Fruit fly (Drosophila melanogaster) whole organism, embryonic: ENCODE results near the gene CG31468.

ENCODE experiments used
- Bteb2 ChIP-seq: fragments of 200-800 bp; sonication (Bioruptor generic); optimal IDR thresholded peaks from 2 replicates; lab custom pipeline; 2016; ENCODE audit warnings: missing biosample characterization, missing genetic modification characterization
- CG12299 ChIP-seq: fragments of 200-800 bp; sonication (Bioruptor generic); optimal IDR thresholded peaks from 2 replicates; lab custom pipeline; 2018; ENCODE audit warnings: missing biosample characterization, mild to moderate bottlenecking, missing genetic modification characterization
- CG1233 ChIP-seq: fragments of 200-800 bp; sonication (Bioruptor generic); optimal IDR thresholded peaks from 4 replicates; lab custom pipeline; 2018; ENCODE audit warnings: missing biosample characterization, mild to moderate bottlenecking, missing genetic modification characterization
- CG14014 ChIP-seq: fragments of 200-800 bp; sonication (Bioruptor generic); IDR thresholded peaks from 2 replicates; pipeline ENCODE4 v1.3.6; 2022; ENCODE audit warnings: missing biosample characterization, missing genetic modification characterization
- CG17186 ChIP-seq: fragments of 200-800 bp; sonication (Bioruptor generic); optimal IDR thresholded peaks from 3 replicates; lab custom pipeline; 2017; ENCODE audit warnings: missing biosample characterization, missing genetic modification reagents, missing genetic modification characterization
- CG17912 ChIP-seq: fragments of 200-800 bp; sonication (Bioruptor generic); optimal IDR thresholded peaks from 2 replicates; lab custom pipeline; 2018; ENCODE audit warnings: missing biosample characterization, mild to moderate bottlenecking, missing genetic modification characterization
- CG1792 ChIP-seq: fragments of 200-800 bp; sonication (Bioruptor generic); optimal IDR thresholded peaks from 2 replicates; lab custom pipeline; 2016; ENCODE audit warnings: missing biosample characterization, missing genetic modification characterization
- CG18262 ChIP-seq: fragments of 200-800 bp; optimal IDR thresholded peaks from 3 replicates; lab custom pipeline; 2019; ENCODE audit warnings: missing biosample characterization, mild to moderate bottlenecking, missing genetic modification characterization, moderate library complexity
- CG18764 ChIP-seq: fragments of 200-800 bp; sonication (Bioruptor generic); optimal IDR thresholded peaks from 3 replicates; lab custom pipeline; 2016; ENCODE audit warnings: missing biosample characterization, missing genetic modification characterization
- CG30020 ChIP-seq: fragments of 200-800 bp; optimal IDR thresholded peaks from 2 replicates; lab custom pipeline; 2019; ENCODE audit warnings: missing biosample characterization, mild to moderate bottlenecking, missing genetic modification characterization, moderate library complexity
- CG31224 ChIP-seq: fragments of 200-800 bp; sonication (Bioruptor generic); IDR thresholded peaks from 2 replicates; pipeline ENCODE4 v1.3.6; 2022; ENCODE audit warnings: missing biosample characterization, missing genetic modification characterization
- CG33557 ChIP-seq: fragments of 200-800 bp; sonication (Bioruptor generic); optimal IDR thresholded peaks from 2 replicates; lab custom pipeline; 2019; ENCODE audit warnings: missing biosample characterization, mild to moderate bottlenecking, missing genetic modification characterization, moderate library complexity
- CG34422 ChIP-seq: fragments of 200-800 bp; sonication (Bioruptor generic); IDR thresholded peaks from 3 replicates; pipeline ENCODE4 v1.3.6; 2022; ENCODE audit warnings: missing biosample characterization, missing genetic modification characterization
- CG42726 ChIP-seq: fragments of 200-800 bp; sonication (Bioruptor generic); IDR thresholded peaks from 2 replicates; pipeline ENCODE4 v1.3.6; 2022; ENCODE audit warnings: missing biosample characterization, missing genetic modification characterization; ENCODE audit not compliant: partially characterized antibody
- CG6689 ChIP-seq: fragments of 200-800 bp; sonication (Bioruptor generic); IDR thresholded peaks from 2 replicates; pipeline ENCODE4 v1.3.6; 2022; ENCODE audit warnings: missing biosample characterization, missing genetic modification characterization
- CG7357 ChIP-seq: fragments of 200-800 bp; sonication (Bioruptor generic); IDR thresholded peaks from 3 replicates; pipeline ENCODE4 v1.3.6; 2022; ENCODE audit warnings: missing biosample characterization, missing genetic modification characterization
- CG7745 ChIP-seq: fragments of 200-800 bp; sonication (Bioruptor generic); optimal IDR thresholded peaks from 2 replicates; lab custom pipeline; 2018; ENCODE audit warnings: missing biosample characterization, mild to moderate bottlenecking, missing genetic modification characterization, moderate library complexity
- CG8290 ChIP-seq, 3 experiments: fragments of 200-800 bp; sonication (Bioruptor generic); optimal IDR thresholded peaks; 2 replicates each; lab custom pipeline; 2016 to 2019; ENCODE audit warnings: missing biosample characterization in 3 of 3, missing genetic modification characterization in 3 of 3, mild to moderate bottlenecking in 2 of 3, moderate library complexity in 1 of 3
- CG8478 ChIP-seq: fragments of >200 bp; optimal IDR thresholded peaks from 2 replicates; lab custom pipeline; 2018
- CG8765 ChIP-seq: fragments of 200-800 bp; sonication (Bioruptor generic); IDR thresholded peaks from 2 replicates; pipeline ENCODE4 v1.3.6; 2022; ENCODE audit warnings: missing biosample characterization, missing genetic modification characterization
- CoRest ChIP-seq: fragments of 200-800 bp; sonication (Bioruptor generic); optimal IDR thresholded peaks from 3 replicates; lab custom pipeline; 2018; ENCODE audit warnings: missing biosample characterization, mild to moderate bottlenecking, missing genetic modification characterization, moderate library complexity
- D19B ChIP-seq: fragments of 200-800 bp; sonication (Bioruptor generic); optimal IDR thresholded peaks from 2 replicates; lab custom pipeline; 2017; ENCODE audit warnings: missing biosample characterization, mild to moderate bottlenecking, missing genetic modification characterization
- Dad ChIP-seq: fragments of 200-800 bp; sonication (Bioruptor generic); optimal IDR thresholded peaks from 3 replicates; lab custom pipeline; 2016; ENCODE audit warnings: missing biosample characterization, missing genetic modification characterization
- Dip2 ChIP-seq: fragments of 200-800 bp; sonication (Bioruptor generic); IDR thresholded peaks from 2 replicates; pipeline ENCODE4 v1.3.6; 2022; ENCODE audit warnings: missing biosample characterization, missing genetic modification characterization
- Ets97D ChIP-seq: fragments of 200-800 bp; sonication (Bioruptor generic); optimal IDR thresholded peaks from 3 replicates; lab custom pipeline; 2016; ENCODE audit warnings: missing biosample characterization, missing genetic modification characterization
- Gsc ChIP-seq: fragments of 200-800 bp; sonication (Bioruptor generic); IDR thresholded peaks from 2 replicates; pipeline ENCODE4 v1.3.6; 2022; ENCODE audit warnings: missing biosample characterization, missing genetic modification characterization
- HLH3B ChIP-seq: fragments of 200-800 bp; sonication (Bioruptor generic); IDR thresholded peaks from 2 replicates; pipeline ENCODE4 v1.3.6; 2022; ENCODE audit warnings: missing biosample characterization, missing genetic modification characterization
- Jarid2 ChIP-seq: fragments of 200-800 bp; sonication (Bioruptor generic); optimal IDR thresholded peaks from 3 replicates; lab custom pipeline; 2017; ENCODE audit warnings: mild to moderate bottlenecking, missing biosample characterization, missing genetic modification reagents, missing genetic modification characterization
- Lpt ChIP-seq: fragments of >200 bp; optimal IDR thresholded peaks from 2 replicates; lab custom pipeline; 2018; ENCODE audit warnings: missing biosample characterization, missing genetic modification characterization
- MESR4 ChIP-seq: fragments of 200-800 bp; sonication (Bioruptor generic); optimal IDR thresholded peaks from 2 replicates; lab custom pipeline; 2018; ENCODE audit warnings: missing biosample characterization, mild to moderate bottlenecking, missing genetic modification characterization, moderate library complexity
- Max ChIP-seq: fragments of 200-800 bp; sonication (Bioruptor generic); optimal IDR thresholded peaks from 2 replicates; lab custom pipeline; 2016; ENCODE audit warnings: missing biosample characterization, mild to moderate bottlenecking, missing genetic modification characterization
- NC2β ChIP-seq: fragments of 200-800 bp; sonication (Bioruptor generic); optimal IDR thresholded peaks from 2 replicates; lab custom pipeline; 2016; ENCODE audit warnings: missing biosample characterization, missing genetic modification characterization
- NFAT ChIP-seq: fragments of 200-800 bp; sonication (Bioruptor generic); IDR thresholded peaks from 2 replicates; pipeline ENCODE4 v1.3.6; 2022; ENCODE audit warnings: missing biosample characterization, missing genetic modification characterization
- Opbp ChIP-seq: fragments of 200-800 bp; sonication (Bioruptor generic); IDR thresholded peaks from 3 replicates; pipeline ENCODE4 v1.3.6; 2022; ENCODE audit warnings: missing biosample characterization, missing genetic modification characterization; ENCODE audit not compliant: partially characterized antibody
- Six4 ChIP-seq: fragments of 200-800 bp; sonication (Bioruptor generic); optimal IDR thresholded peaks from 2 replicates; lab custom pipeline; 2016; ENCODE audit warnings: missing biosample characterization, missing genetic modification characterization
- ap ChIP-seq: fragments of 200-800 bp; sonication (Bioruptor generic); IDR thresholded peaks from 2 replicates; pipeline ENCODE4 v1.3.6; 2022; ENCODE audit warnings: missing biosample characterization, missing genetic modification characterization
- ase ChIP-seq: fragments of 200-800 bp; sonication (Bioruptor generic); IDR thresholded peaks from 3 replicates; pipeline ENCODE4 v1.3.6; 2022; ENCODE audit warnings: missing biosample characterization, missing genetic modification characterization
- chinmo ChIP-seq: fragments of 200-800 bp; sonication (Bioruptor generic); IDR thresholded peaks from 4 replicates; pipeline ENCODE4 v1.3.6; 2022; ENCODE audit warnings: missing biosample characterization, missing genetic modification characterization; ENCODE audit not compliant: partially characterized antibody
- ci ChIP-seq: fragments of 200-800 bp; sonication (Bioruptor generic); IDR thresholded peaks from 3 replicates; pipeline ENCODE4 v1.3.6; 2022; ENCODE audit warnings: missing biosample characterization, missing genetic modification characterization
- dmrt11E ChIP-seq: fragments of 200-800 bp; sonication (Bioruptor generic); optimal IDR thresholded peaks from 3 replicates; lab custom pipeline; 2018; ENCODE audit warnings: missing biosample characterization, mild to moderate bottlenecking, missing genetic modification characterization, moderate library complexity
- fd96Cb ChIP-seq: fragments of 200-800 bp; sonication (Bioruptor generic); optimal IDR thresholded peaks from 2 replicates; lab custom pipeline; 2018; ENCODE audit warnings: missing biosample characterization, mild to moderate bottlenecking, missing genetic modification characterization, moderate library complexity
- h ChIP-seq: fragments of >200 bp; optimal IDR thresholded peaks from 2 replicates; lab custom pipeline; 2017
- lab ChIP-seq: fragments of 200-800 bp; sonication (Bioruptor generic); optimal IDR thresholded peaks from 3 replicates; lab custom pipeline; 2017; ENCODE audit warnings: missing biosample characterization, missing genetic modification characterization, mild to moderate bottlenecking, moderate library complexity, missing genetic modification reagents
- lola ChIP-seq, 3 experiments: fragments of >200 bp in 2 of 3; fragments of 200-800 bp in 1 of 3; sonication (Bioruptor generic) in 1 of 3; optimal IDR thresholded peaks; 2 replicates each; lab custom pipeline; 2017 to 2019; ENCODE audit warnings: missing biosample characterization in 3 of 3, missing genetic modification characterization in 3 of 3, mild to moderate bottlenecking in 1 of 3, moderate library complexity in 1 of 3
- odd ChIP-seq: fragments of 200-800 bp; sonication (Bioruptor generic); optimal IDR thresholded peaks from 2 replicates; lab custom pipeline; 2017; ENCODE audit warnings: missing biosample characterization, mild to moderate bottlenecking, missing genetic modification characterization
- pzg ChIP-seq: fragments of 200-800 bp; sonication (Bioruptor generic); optimal IDR thresholded peaks from 3 replicates; lab custom pipeline; 2018; ENCODE audit warnings: missing biosample characterization, mild to moderate bottlenecking, missing genetic modification characterization, moderate library complexity
- sc ChIP-seq, 3 experiments: fragments of >200 bp in 2 of 3; fragments of 200-800 bp in 1 of 3; sonication (Bioruptor generic) in 1 of 3; optimal IDR thresholded peaks; 2 replicates in 2 of 3; 3 replicates in 1 of 3; lab custom pipeline; 2017; ENCODE audit warnings: mild to moderate bottlenecking in 1 of 3, missing biosample characterization in 1 of 3, missing genetic modification characterization in 1 of 3, missing genetic modification reagents in 1 of 3
- slbo ChIP-seq: fragments of 200-800 bp; sonication (Bioruptor generic); IDR thresholded peaks from 2 replicates; pipeline ENCODE4 v1.3.6; 2022; ENCODE audit warnings: missing biosample characterization, missing genetic modification characterization
- stc ChIP-seq: fragments of 200-800 bp; sonication (Bioruptor generic); IDR thresholded peaks from 2 replicates; pipeline ENCODE4 v1.3.6; 2022; ENCODE audit warnings: missing biosample characterization, missing genetic modification characterization
- tgo ChIP-seq: fragments of 200-800 bp; sonication (Bioruptor generic); IDR thresholded peaks from 3 replicates; pipeline ENCODE4 v1.3.6; 2022; ENCODE audit warnings: missing biosample characterization, missing genetic modification characterization
- wdn ChIP-seq: fragments of 200-800 bp; sonication (Bioruptor generic); IDR thresholded peaks from 2 replicates; pipeline ENCODE4 v1.3.6; 2022; ENCODE audit warnings: missing biosample characterization, missing genetic modification characterization

Gene CG31468

DNA sequence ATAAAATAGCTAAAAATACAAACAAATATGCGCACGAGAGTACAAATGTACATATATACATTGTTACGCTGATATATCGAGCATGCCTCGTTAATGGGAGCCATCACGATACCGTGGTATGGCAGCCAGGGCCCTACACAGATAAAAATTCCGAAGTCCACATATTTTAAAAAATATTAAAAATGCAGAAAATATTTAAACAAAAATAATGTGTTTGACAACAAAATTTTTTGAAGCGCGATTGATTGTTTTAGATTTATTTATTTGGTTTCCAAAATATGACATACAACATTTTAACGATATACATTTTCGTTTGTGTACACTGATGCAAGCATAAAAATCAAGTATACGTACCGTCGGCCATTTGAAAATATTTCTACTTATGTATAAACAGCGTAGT lies 26.6 kb upstream of the CG31468 start (continued):
- TF ChIP-seq CG17186 (GFP tag; lab: Kevin White, UChicago) (no peak), Lpt (GFP tag; lab: Kevin White, UChicago) (no peak), dmrt11E (peak; percentile 5), Six4 (GFP tag; lab: Kevin White, UChicago) (peak; percentile 48), CG1792 (GFP tag; lab: Kevin White, UChicago) (peak; percentile 41), pzg (GFP tag; lab: Kevin White, UChicago) (no peak), CG7357 (GFP tag; lab: Robert Waterston, UW) (peak; percentile 67), lola (GFP tag; optimal IDR thresholded peaks at IDR 0.05; lab: Kevin White, UChicago) (no peak), tgo (GFP tag; lab: Robert Waterston, UW) (peak; percentile 82), HLH3B (peak; percentile 79), Dad (GFP tag; lab: Kevin White, UChicago) (peak; percentile 42), CG30020 (tag; lab: Kevin White, UChicago) (no peak), CG42726 (GFP tag; lab: Robert Waterston, UW) (no peak), Ets97D (GFP tag; lab: Kevin White, UChicago) (peak; percentile 24), MESR4 (GFP tag; lab: Kevin White, UChicago) (no peak), CG18262 (tag; lab: Kevin White, UChicago) (peak; percentile 65), CG17912 (no peak), CG1233 (GFP tag; lab: Kevin White, UChicago) (peak; percentile 70), D19B (GFP tag; lab: Kevin White, UChicago) (peak; percentile 76), Dip2 (GFP tag; lab: Robert Waterston, UW) (no peak), CG18764 (GFP tag; lab: Kevin White, UChicago) (peak; percentile 64), fd96Cb (peak; percentile 49), Opbp (GFP tag; lab: Robert Waterston, UW) (no peak), lab (GFP tag; lab: Kevin White, UChicago) (peak; percentile 95), chinmo (GFP tag; lab: Robert Waterston, UW) (0 out of 4 replicates have a peak, but pooled peaks have one; percentile 36), CG31224 (GFP tag; lab: Robert Waterston, UW) (peak; percentile 78), CG8290 (GFP tag; optimal IDR thresholded peaks at IDR 0.05; lab: Kevin White, UChicago) (peak; percentile 21), CG8290 (tag; optimal IDR thresholded peaks at IDR 0.05; lab: Kevin White, UChicago) (peak in 1 of 2 experiments; percentile 24), Bteb2 (GFP tag; lab: Kevin White, UChicago) (peak; percentile 75), CoRest (tag; lab: Kevin White, UChicago) (peak; percentile 81), CG14014 (GFP tag; lab: Robert Waterston, UW) (peak; percentile 86), ci (GFP tag; lab: Robert Waterston, UW) (peak; percentile 77), slbo (GFP tag; lab: Robert Waterston, UW) (peak; percentile 92), CG33557 (GFP tag; lab: Kevin White, UChicago) (no peak), CG8478 (lab: Kevin White, UChicago) (no peak), CG34422 (GFP tag; lab: Robert Waterston, UW) (no peak; the same call in 2 of the 3 replicates), CG8765 (GFP tag; lab: Robert Waterston, UW) (no peak; the same call in 1 of the 2 replicates), CG6689 (GFP tag; lab: Robert Waterston, UW) (peak; percentile 75), ase (GFP tag; lab: Robert Waterston, UW) (no peak; the same call in 2 of the 3 replicates), NFAT (GFP tag; lab: Robert Waterston, UW) (peak; percentile 71), stc (GFP tag; lab: Robert Waterston, UW) (peak; percentile 81), Jarid2 (GFP tag; lab: Kevin White, UChicago) (peak; percentile 60), ap (GFP tag; lab: Robert Waterston, UW) (peak; percentile 46), CG7745 (tag; lab: Kevin White, UChicago) (no peak), wdn (GFP tag; lab: Robert Waterston, UW) (peak; percentile 80), NC2β (GFP tag; lab: Kevin White, UChicago) (no peak), Max (GFP tag; lab: Kevin White, UChicago) (peak; percentile 70), Gsc (GFP tag; lab: Robert Waterston, UW) (no peak), CG12299 (tag; lab: Kevin White, UChicago) (peak; percentile 37), odd (peak; percentile 34), sc (optimal IDR thresholded peaks at IDR 0.05; lab: Kevin White, UChicago) (no peak), sc (GFP tag; optimal IDR thresholded peaks at IDR 0.05; lab: Kevin White, UChicago) (no peak), h (lab: Kevin White, UChicago) (no peak)
